Worm (Caenorhabditis elegans) whole organism, L2 larva: ENCODE measurements around the gene madf-9.

Source experiments
- C34F6.9 ChIP-seq: fragments of 150-350 bp; optimal IDR thresholded peaks from 2 replicates; lab custom pipeline; 2014; ENCODE audit warnings: missing biosample characterization, missing genetic modification characterization
- F13H6.1 ChIP-seq: sonication (generic microtip); optimal IDR thresholded peaks from 2 replicates; lab custom pipeline; 2016; ENCODE audit warnings: missing genetic modification characterization, missing compliant biosample characterization
- R02D3.7 ChIP-seq: fragments of 150-350 bp; optimal IDR thresholded peaks from 2 replicates; lab custom pipeline; 2014; ENCODE audit warnings: missing biosample characterization, missing genetic modification characterization
- Y55F3AM.14 ChIP-seq: fragments of 200-800 bp; sonication (Bioruptor generic); optimal IDR thresholded peaks from 2 replicates; lab custom pipeline; 2018; ENCODE audit warnings: mild to moderate bottlenecking, missing genetic modification characterization, missing compliant biosample characterization
- ZK546.5 ChIP-seq: sonication (generic microtip); optimal IDR thresholded peaks from 2 replicates; lab custom pipeline; 2017; ENCODE audit warnings: missing biosample characterization, missing genetic modification characterization
- alr-1 ChIP-seq: fragments of 150-350 bp; optimal IDR thresholded peaks from 2 replicates; lab custom pipeline; 2014; ENCODE audit warnings: missing biosample characterization, missing genetic modification characterization
- aly-2 ChIP-seq: fragments of 150-350 bp; optimal IDR thresholded peaks from 2 replicates; lab custom pipeline; 2014; ENCODE audit warnings: missing biosample characterization, missing genetic modification characterization
- ama-1 ChIP-seq: fragments of 150-350 bp; optimal IDR thresholded peaks from 2 replicates; lab custom pipeline; 2018; ENCODE audit warnings: inconsistent platforms
- blmp-1 ChIP-seq: sonication (generic microtip); optimal IDR thresholded peaks from 2 replicates; lab custom pipeline; 2017; ENCODE audit warnings: missing genetic modification characterization, mild to moderate bottlenecking, missing compliant biosample characterization, antibody characterized with exemption, moderate library complexity; ENCODE audit not compliant: insufficient read depth
- ceh-16 ChIP-seq: fragments of 150-350 bp; optimal IDR thresholded peaks from 2 replicates; lab custom pipeline; 2014; ENCODE audit warnings: missing biosample characterization, missing genetic modification characterization
- ceh-82 ChIP-seq: fragments of 150-350 bp; optimal IDR thresholded peaks from 2 replicates; lab custom pipeline; 2014; ENCODE audit warnings: missing biosample characterization, missing genetic modification characterization
- crh-2 ChIP-seq: sonication (generic microtip); optimal IDR thresholded peaks from 2 replicates; lab custom pipeline; 2017; ENCODE audit warnings: missing biosample characterization, missing genetic modification characterization
- dmd-4 ChIP-seq: sonication (generic microtip); optimal IDR thresholded peaks from 2 replicates; lab custom pipeline; 2017; ENCODE audit warnings: missing biosample characterization, missing genetic modification characterization
- elt-1 ChIP-seq: fragments of 150-350 bp; optimal IDR thresholded peaks from 2 replicates; lab custom pipeline; 2014; ENCODE audit warnings: missing biosample characterization, missing genetic modification characterization
- elt-3 ChIP-seq: sonication (generic microtip); optimal IDR thresholded peaks from 2 replicates; lab custom pipeline; 2017; ENCODE audit warnings: missing biosample characterization, missing genetic modification characterization
- fos-1 ChIP-seq: fragments of 150-350 bp; optimal IDR thresholded peaks from 2 replicates; lab custom pipeline; 2014; ENCODE audit warnings: missing biosample characterization, missing genetic modification characterization
- gmeb-1 ChIP-seq: fragments of 150-350 bp; optimal IDR thresholded peaks from 2 replicates; lab custom pipeline; 2014; ENCODE audit warnings: missing biosample characterization, missing genetic modification characterization
- lin-11 ChIP-seq: fragments of 150-350 bp; sonication (generic microtip); optimal IDR thresholded peaks from 2 replicates; lab custom pipeline; 2014; ENCODE audit warnings: missing biosample characterization, missing genetic modification characterization, inconsistent platforms, mixed read lengths
- lin-13 ChIP-seq: fragments of 150-350 bp; optimal IDR thresholded peaks from 2 replicates; lab custom pipeline; 2014; ENCODE audit warnings: missing biosample characterization, missing genetic modification reagents, missing genetic modification characterization
- lin-39 ChIP-seq: fragments of 150-350 bp; optimal IDR thresholded peaks from 2 replicates; lab custom pipeline; 2014; ENCODE audit warnings: missing biosample characterization, missing genetic modification reagents, missing genetic modification characterization
- lsy-2 ChIP-seq, 2 experiments: fragments of 150-350 bp in 1 of 2; sonication (generic microtip) in 1 of 2; optimal IDR thresholded peaks; 2 replicates each; lab custom pipeline; 2014 to 2017; ENCODE audit warnings: missing biosample characterization in 2 of 2, missing genetic modification characterization in 2 of 2
- mab-5 ChIP-seq: fragments of 150-350 bp; optimal IDR thresholded peaks from 2 replicates; lab custom pipeline; 2014; ENCODE audit warnings: missing biosample characterization, missing genetic modification characterization
- mbf-1 ChIP-seq: sonication (generic microtip); optimal IDR thresholded peaks from 2 replicates; lab custom pipeline; 2017; ENCODE audit warnings: missing biosample characterization, missing genetic modification characterization
- nhr-10 ChIP-seq: sonication (generic microtip); optimal IDR thresholded peaks from 2 replicates; lab custom pipeline; 2017; ENCODE audit warnings: missing biosample characterization, missing genetic modification characterization
- nhr-11 ChIP-seq: fragments of 150-350 bp; optimal IDR thresholded peaks from 2 replicates; lab custom pipeline; 2014; ENCODE audit warnings: missing biosample characterization, missing genetic modification characterization
- nhr-12 ChIP-seq: fragments of 150-350 bp; optimal IDR thresholded peaks from 2 replicates; lab custom pipeline; 2014; ENCODE audit warnings: missing biosample characterization, missing genetic modification characterization
- nhr-129 ChIP-seq: fragments of 150-350 bp; optimal IDR thresholded peaks from 2 replicates; lab custom pipeline; 2014; ENCODE audit warnings: missing biosample characterization, missing genetic modification characterization
- nhr-21 ChIP-seq: fragments of 150-350 bp; optimal IDR thresholded peaks from 2 replicates; lab custom pipeline; 2014; ENCODE audit warnings: missing biosample characterization, missing genetic modification characterization
- nhr-23 ChIP-seq: fragments of 150-350 bp; optimal IDR thresholded peaks from 2 replicates; lab custom pipeline; 2014; ENCODE audit warnings: missing biosample characterization, missing genetic modification reagents, missing genetic modification characterization
- nhr-237 ChIP-seq: fragments of 150-350 bp; optimal IDR thresholded peaks from 2 replicates; lab custom pipeline; 2014; ENCODE audit warnings: missing biosample characterization, missing genetic modification characterization
- nhr-25 ChIP-seq: fragments of 150-350 bp; sonication (generic microtip); optimal IDR thresholded peaks from 3 replicates; lab custom pipeline; 2014; ENCODE audit warnings: missing biosample characterization, missing genetic modification characterization
- nhr-6 ChIP-seq: fragments of 150-350 bp; optimal IDR thresholded peaks from 2 replicates; lab custom pipeline; 2014; ENCODE audit warnings: missing biosample characterization, missing genetic modification characterization
- nhr-77 ChIP-seq: fragments of 150-350 bp; optimal IDR thresholded peaks from 2 replicates; lab custom pipeline; 2014; ENCODE audit warnings: missing biosample characterization, missing genetic modification characterization
- peb-1 ChIP-seq: fragments of 150-350 bp; optimal IDR thresholded peaks from 2 replicates; lab custom pipeline; 2014; ENCODE audit warnings: missing biosample characterization, missing genetic modification characterization
- sem-4 ChIP-seq: fragments of 150-350 bp; optimal IDR thresholded peaks from 2 replicates; lab custom pipeline; 2014; ENCODE audit warnings: missing biosample characterization, missing genetic modification reagents, missing genetic modification characterization
- skn-1 ChIP-seq: sonication (generic microtip); optimal IDR thresholded peaks from 2 replicates; lab custom pipeline; 2017; ENCODE audit warnings: missing biosample characterization, missing genetic modification characterization
- sma-9 ChIP-seq, 2 experiments: fragments of 150-350 bp in 1 of 2; sonication (generic microtip) in 1 of 2; optimal IDR thresholded peaks; 2 replicates each; lab custom pipeline; 2014 to 2016; ENCODE audit warnings: missing genetic modification characterization in 2 of 2, mild to moderate bottlenecking in 1 of 2, missing biosample characterization in 1 of 2, missing compliant biosample characterization in 1 of 2, missing genetic modification reagents in 1 of 2, moderate library complexity in 1 of 2
- snpc-4 ChIP-seq: fragments of 150-350 bp; optimal IDR thresholded peaks from 2 replicates; lab custom pipeline; 2014; ENCODE audit warnings: missing biosample characterization, missing genetic modification characterization
- unc-39 ChIP-seq: fragments of 150-350 bp; optimal IDR thresholded peaks from 2 replicates; lab custom pipeline; 2014; ENCODE audit warnings: missing biosample characterization, missing genetic modification characterization
- unc-55 ChIP-seq: fragments of 150-350 bp; sonication (generic microtip); optimal IDR thresholded peaks from 3 replicates; lab custom pipeline; 2014; ENCODE audit warnings: missing biosample characterization, missing genetic modification reagents, missing genetic modification characterization
- unc-62 ChIP-seq: fragments of 150-350 bp; optimal IDR thresholded peaks from 2 replicates; lab custom pipeline; 2014; ENCODE audit warnings: missing biosample characterization, missing genetic modification reagents, missing genetic modification characterization
- zag-1 ChIP-seq: fragments of 150-350 bp; optimal IDR thresholded peaks from 2 replicates; lab custom pipeline; 2014; ENCODE audit warnings: missing biosample characterization, missing genetic modification characterization
- ztf-1 ChIP-seq: fragments of 200-800 bp; sonication (Bioruptor generic); conservative IDR thresholded peaks from 2 replicates; pipeline ENCODE4 v1.3.6; 2022; ENCODE audit warnings: missing genetic modification characterization, missing compliant biosample characterization
- ztf-11 ChIP-seq: sonication (generic microtip); optimal IDR thresholded peaks from 2 replicates; lab custom pipeline; 2017; ENCODE audit warnings: missing biosample characterization, missing genetic modification characterization
- ztf-4 ChIP-seq: fragments of 150-350 bp; optimal IDR thresholded peaks from 2 replicates; lab custom pipeline; 2014; ENCODE audit warnings: missing biosample characterization, missing genetic modification characterization

Gene madf-9

DNA sequence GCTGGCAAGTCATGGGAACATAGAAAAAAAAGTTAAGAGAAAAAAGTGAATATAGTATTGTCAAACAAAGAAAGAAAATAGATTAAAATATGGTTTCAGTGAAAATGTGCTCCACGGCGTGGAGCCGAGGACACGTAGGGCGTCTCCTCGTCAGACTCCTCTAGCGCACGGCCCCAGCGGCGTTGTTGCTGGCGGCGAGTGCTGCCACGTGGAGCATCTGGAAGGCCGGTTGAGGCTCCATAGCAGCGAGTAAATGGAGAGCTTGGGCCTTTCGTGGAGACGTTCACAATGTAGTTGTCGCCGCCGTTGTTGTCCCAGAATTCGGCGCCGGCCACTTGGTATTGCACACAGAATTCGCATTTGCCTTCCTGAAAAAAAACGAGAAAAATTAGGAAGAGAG, 8.6 kb downstream of the madf-9 start:
- TF ChIP-seq aly-2 (tag; lab: Kevin White, UChicago) (no peak), nhr-6 (tag; lab: Kevin White, UChicago) (no peak), elt-1 (tag; lab: Kevin White, UChicago) (no peak), sem-4 (tag; lab: Kevin White, UChicago) (no peak), unc-62 (GFP tag; lab: Kevin White, UChicago) (no peak), nhr-23 (tag; lab: Kevin White, UChicago) (no peak), lin-13 (GFP tag; lab: Kevin White, UChicago) (no peak), ceh-82 (tag; lab: Kevin White, UChicago) (no peak), zag-1 (tag; lab: Kevin White, UChicago) (no peak), F13H6.1 (no peak), R02D3.7 (tag; lab: Kevin White, UChicago) (no peak), alr-1 (tag; lab: Kevin White, UChicago) (no peak), ama-1 (lab: Kevin White, UChicago) (no peak), nhr-10 (no peak), snpc-4 (no peak), nhr-237 (no peak), dmd-4 (no peak), ZK546.5 (tag; lab: Kevin White, UChicago) (no peak)

DNA sequence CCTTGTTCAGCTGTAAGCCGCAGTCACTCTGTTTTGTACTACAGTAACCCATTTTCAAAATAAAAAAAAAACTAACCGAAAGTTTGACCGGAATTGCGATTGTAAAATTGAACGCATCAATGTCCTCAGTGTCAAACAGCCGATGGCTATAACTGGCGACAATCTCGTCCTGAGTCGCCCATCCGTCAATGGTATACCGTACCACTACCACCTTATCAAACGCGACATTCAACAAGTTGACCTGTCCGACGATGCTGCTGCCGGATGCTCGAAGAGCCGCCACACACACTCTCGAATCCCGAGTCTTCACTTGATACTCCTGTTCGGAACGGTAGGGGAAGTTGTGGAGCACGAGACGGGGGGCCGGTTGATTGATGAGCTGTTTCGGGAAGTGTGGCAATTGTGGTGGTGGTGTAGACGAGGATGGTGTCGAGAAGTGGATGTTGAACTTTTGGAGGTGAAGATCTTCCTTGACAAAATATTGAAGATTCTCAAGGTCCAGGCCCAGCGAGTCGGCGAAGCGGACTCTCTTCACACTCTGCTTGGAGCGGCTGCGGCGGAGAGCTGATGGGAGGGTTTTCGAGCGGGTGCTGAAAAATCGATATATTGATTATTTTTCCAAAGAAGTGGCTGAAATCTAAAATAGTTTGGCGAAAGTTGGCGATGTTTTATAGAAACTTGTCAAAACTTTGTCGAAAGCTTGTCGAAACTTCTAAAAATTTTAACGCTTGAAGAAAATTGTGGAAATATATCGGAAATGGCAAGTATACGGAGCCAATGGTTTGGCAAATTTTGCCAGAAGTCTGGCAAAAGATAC, 9.7 kb downstream of the madf-9 start:
- no peak for TF ChIP-seq ZK546.5 (tag; lab: Kevin White, UChicago)
- no peak for TF ChIP-seq mab-5 (tag; lab: Kevin White, UChicago)
- TF ChIP-seq nhr-10 = no peak
- TF ChIP-seq sma-9 (GFP tag; optimal IDR thresholded peaks at IDR 0.05; lab: Kevin White, UChicago) = no peak
- TF ChIP-seq sma-9 (tag; optimal IDR thresholded peaks at IDR 0.05; lab: Kevin White, UChicago) = no peak
- no peak for TF ChIP-seq alr-1 (tag; lab: Kevin White, UChicago)
- TF ChIP-seq ztf-11 = no peak
- TF ChIP-seq gmeb-1 (tag; lab: Kevin White, UChicago) = no peak
- TF ChIP-seq nhr-237 = no peak
- TF ChIP-seq crh-2 (tag; lab: Kevin White, UChicago) = no peak
- no peak for TF ChIP-seq unc-55 (GFP tag; lab: Kevin White, UChicago)
- TF ChIP-seq R02D3.7 (tag; lab: Kevin White, UChicago) = no peak
- no peak for TF ChIP-seq nhr-23 (tag; lab: Kevin White, UChicago)
- TF ChIP-seq sem-4 (tag; lab: Kevin White, UChicago) = no peak
- no peak for TF ChIP-seq ceh-82 (tag; lab: Kevin White, UChicago)

DNA sequence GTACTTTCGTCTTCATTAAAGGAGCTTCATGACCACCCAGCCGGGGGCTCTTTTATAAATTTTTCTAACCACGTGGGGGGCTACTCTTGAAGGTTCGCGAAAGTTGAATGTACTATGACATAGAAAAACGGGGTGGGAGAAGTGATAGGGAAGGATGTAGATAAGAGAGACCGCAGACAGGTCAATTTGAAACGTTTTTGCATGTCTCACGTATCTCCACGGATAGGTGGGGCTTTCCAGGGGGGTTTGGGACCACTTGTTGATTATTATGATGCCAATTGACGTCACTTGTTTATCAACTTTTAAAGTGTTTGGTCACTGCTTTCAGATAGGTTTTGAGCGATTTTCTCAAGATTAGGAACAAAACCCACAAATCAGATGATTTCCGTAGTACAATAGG, 10.7 kb downstream of the madf-9 start:
- no peak for TF ChIP-seq blmp-1 (tag; lab: Kevin White, UChicago)
- no peak for TF ChIP-seq skn-1 (tag; lab: Kevin White, UChicago)
- no peak for TF ChIP-seq Y55F3AM.14 (GFP tag; lab: Kevin White, UChicago)
- TF ChIP-seq crh-2 (tag; lab: Kevin White, UChicago) = peak; percentile 13
- TF ChIP-seq nhr-23 (tag; lab: Kevin White, UChicago) = no peak
- TF ChIP-seq ztf-1 (GFP tag; lab: Robert Waterston, UW) = no peak
- TF ChIP-seq C34F6.9 = peak; percentile 26
- TF ChIP-seq nhr-6 (tag; lab: Kevin White, UChicago) = no peak
- no peak for TF ChIP-seq nhr-237
- TF ChIP-seq nhr-12 = no peak
- peak; percentile 52 for TF ChIP-seq ztf-4 (tag; lab: Kevin White, UChicago)
- no peak for TF ChIP-seq nhr-11 (tag; lab: Kevin White, UChicago)
- TF ChIP-seq lin-13 (GFP tag; lab: Kevin White, UChicago) = no peak
- TF ChIP-seq ceh-82 (tag; lab: Kevin White, UChicago) = no peak
- no peak for TF ChIP-seq fos-1
- TF ChIP-seq lsy-2 (tag; optimal IDR thresholded peaks at IDR 0.05; lab: Kevin White, UChicago) = peak in 1 of 2 experiments; percentile 41
- no peak for TF ChIP-seq R02D3.7 (tag; lab: Kevin White, UChicago)
- peak; percentile 82 for TF ChIP-seq F13H6.1
- no peak for TF ChIP-seq mbf-1
- TF ChIP-seq unc-55 (GFP tag; lab: Kevin White, UChicago) = no peak
- TF ChIP-seq sem-4 (tag; lab: Kevin White, UChicago) = no peak
- no peak for TF ChIP-seq lin-11
- no peak for TF ChIP-seq ceh-16 (tag; lab: Kevin White, UChicago)
- no peak for TF ChIP-seq snpc-4
- TF ChIP-seq sma-9 (GFP tag; optimal IDR thresholded peaks at IDR 0.05; lab: Kevin White, UChicago) = peak; percentile 77
- no peak for TF ChIP-seq sma-9 (tag; optimal IDR thresholded peaks at IDR 0.05; lab: Kevin White, UChicago)
- no peak for TF ChIP-seq aly-2 (tag; lab: Kevin White, UChicago)
- TF ChIP-seq unc-62 (GFP tag; lab: Kevin White, UChicago) = no peak
- no peak for TF ChIP-seq nhr-10
- peak; percentile 43 for TF ChIP-seq nhr-25 (tag; lab: Kevin White, UChicago)
- no peak for TF ChIP-seq unc-39 (tag; lab: Kevin White, UChicago)
- TF ChIP-seq dmd-4 = no peak
- no peak for TF ChIP-seq ztf-11
- peak; percentile 59 for TF ChIP-seq nhr-129
- no peak for TF ChIP-seq peb-1
- TF ChIP-seq lin-39 = no peak
- TF ChIP-seq nhr-21 (tag; lab: Kevin White, UChicago) = no peak
- peak; percentile 9 for TF ChIP-seq gmeb-1 (tag; lab: Kevin White, UChicago)
- no peak for TF ChIP-seq ama-1 (lab: Kevin White, UChicago)
- no peak for TF ChIP-seq elt-3 (tag; lab: Kevin White, UChicago)
- TF ChIP-seq nhr-77 = no peak
